Worm (Caenorhabditis elegans): ENCODE data around the gene nlp-28.

nlp-28 gene

DNA sequence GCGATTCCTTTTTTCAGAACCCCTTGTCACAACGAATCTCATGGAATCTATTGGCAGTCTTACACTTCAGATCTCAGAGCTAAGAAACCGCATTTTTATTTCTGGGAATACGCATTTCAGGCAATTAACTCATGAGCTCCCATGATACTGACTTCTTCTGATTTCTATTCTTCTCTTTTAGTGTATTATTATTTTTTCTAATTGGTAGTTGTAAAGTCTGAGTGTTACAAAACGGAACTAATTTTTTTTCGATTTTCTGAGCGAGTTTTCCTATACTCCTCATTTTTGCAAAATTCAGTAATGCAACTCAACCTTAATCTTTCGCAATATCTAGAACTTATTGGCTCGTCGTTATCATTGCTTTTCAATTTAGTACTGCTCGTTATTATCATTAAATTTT lies 13.3 kb upstream of the nlp-28 start, which contains the start of gene str-82:
Gene str-82, plus strand, starts transcription at position 301 of the 400 bp plus-strand sequence.
- TF ChIP-seq dao-5 (tag; optimal IDR thresholded peaks at IDR 0.05): no peak
- no peak for TF ChIP-seq him-1 (tag; optimal IDR thresholded peaks at IDR 0.05)
- TF ChIP-seq W03F9.2 (tag; optimal IDR thresholded peaks at IDR 0.05): no peak

DNA sequence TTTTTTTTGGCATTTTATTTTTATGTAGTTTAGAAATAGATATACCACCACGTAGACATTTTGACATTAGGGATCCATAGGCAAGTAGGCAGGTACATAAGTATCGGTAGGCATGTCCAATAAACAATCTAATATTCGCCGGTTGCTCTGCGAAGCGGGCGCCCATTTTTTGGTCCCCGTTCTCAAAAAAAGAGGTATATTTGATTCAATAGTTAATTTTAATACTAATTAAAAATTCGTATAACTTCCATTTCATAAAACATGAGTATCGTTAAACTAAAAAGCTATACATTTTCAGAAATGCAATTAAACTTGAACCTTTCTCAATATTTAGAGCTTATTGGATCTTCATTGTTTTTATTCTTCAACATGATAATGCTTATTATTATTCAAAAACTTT lies 10.7 kb upstream of the nlp-28 start, which contains the start of gene str-83:
Gene str-83, plus strand, starts transcription at position 301 of the 400 bp plus-strand sequence.
- no peak for TF ChIP-seq W03F9.2 (tag; optimal IDR thresholded peaks at IDR 0.05)
- TF ChIP-seq him-1 (tag; optimal IDR thresholded peaks at IDR 0.05): no peak
- TF ChIP-seq dao-5 (tag; optimal IDR thresholded peaks at IDR 0.05): no peak

DNA sequence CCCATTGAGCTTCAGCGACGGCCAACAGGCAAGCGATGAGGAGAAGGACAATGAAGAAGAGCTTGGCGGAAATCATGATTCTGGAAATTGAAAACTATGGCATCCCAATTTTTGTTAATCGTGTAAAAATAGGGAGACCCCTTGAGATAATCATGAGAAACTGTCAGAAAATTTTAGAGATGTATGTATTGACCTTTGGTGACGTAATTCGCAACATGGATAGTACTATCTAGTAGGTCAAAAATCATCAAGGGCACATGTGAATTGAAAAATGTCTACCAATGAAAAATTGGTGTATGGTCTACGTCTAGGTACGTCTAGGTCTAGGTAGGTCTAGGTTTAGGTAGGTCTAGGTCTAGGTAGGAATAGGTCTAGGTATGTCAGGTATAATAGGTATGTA lies 8.6 kb upstream of the nlp-28 start, which contains the start of gene nlp-34:
Gene nlp-34, minus strand, starts transcription at position 82 of the 400 bp plus-strand sequence.
- no peak for TF ChIP-seq him-1 (tag; optimal IDR thresholded peaks at IDR 0.05)
- TF ChIP-seq W03F9.2 (tag; optimal IDR thresholded peaks at IDR 0.05): no peak
- no peak for TF ChIP-seq dao-5 (tag; optimal IDR thresholded peaks at IDR 0.05)

- TF ChIP-seq him-1 (tag; optimal IDR thresholded peaks at IDR 0.05) (no peak), W03F9.2 (tag; optimal IDR thresholded peaks at IDR 0.05) (no peak), dao-5 (tag; optimal IDR thresholded peaks at IDR 0.05) (no peak)
Observed at ce11 chrV:3979819-3980218, 7.9 kb upstream of the nlp-28 start, which contains the start of gene nlp-31. Gene nlp-31 (plus strand): TSS chrV:3980055.

- TF ChIP-seq him-1 (tag; optimal IDR thresholded peaks at IDR 0.05): no peak
- no peak for TF ChIP-seq W03F9.2 (tag; optimal IDR thresholded peaks at IDR 0.05)
- TF ChIP-seq dao-5 (tag; optimal IDR thresholded peaks at IDR 0.05): no peak
Observed at ce11 chrV:3980228-3980933, 7.3 kb upstream of the nlp-28 start.

ce11 chrV:3981680-3982079 lies 6.0 kb upstream of the nlp-28 start, which contains the start of gene nlp-30:
Gene nlp-30 (plus strand): TSS chrV:3981980.
- TF ChIP-seq dao-5 (tag; optimal IDR thresholded peaks at IDR 0.05): no peak
- TF ChIP-seq him-1 (tag; optimal IDR thresholded peaks at IDR 0.05): no peak

DNA sequence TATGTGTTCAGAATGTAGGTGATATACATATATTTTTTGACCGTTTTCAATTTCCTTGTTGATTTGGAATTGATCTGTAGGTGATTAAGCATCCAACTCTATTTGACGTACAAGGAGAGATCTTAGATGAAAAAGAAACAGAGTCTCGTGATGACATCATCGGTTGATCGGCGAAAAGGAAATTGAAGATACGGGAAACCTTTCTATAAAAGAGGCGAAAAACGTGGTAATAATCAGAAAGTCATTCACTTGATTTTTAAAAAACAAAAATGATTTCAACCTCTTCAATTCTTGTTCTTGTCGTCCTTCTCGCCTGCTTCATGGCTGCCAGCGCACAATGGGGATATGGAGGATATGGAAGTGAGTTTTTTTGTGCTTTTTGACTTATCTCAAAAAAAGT lies 3.5 kb upstream of the nlp-28 start, which contains the start of gene nlp-29:
Gene nlp-29, plus strand, starts transcription at position 248 of the 400 bp plus-strand sequence.
- no peak for TF ChIP-seq dao-5 (tag; optimal IDR thresholded peaks at IDR 0.05)

DNA sequence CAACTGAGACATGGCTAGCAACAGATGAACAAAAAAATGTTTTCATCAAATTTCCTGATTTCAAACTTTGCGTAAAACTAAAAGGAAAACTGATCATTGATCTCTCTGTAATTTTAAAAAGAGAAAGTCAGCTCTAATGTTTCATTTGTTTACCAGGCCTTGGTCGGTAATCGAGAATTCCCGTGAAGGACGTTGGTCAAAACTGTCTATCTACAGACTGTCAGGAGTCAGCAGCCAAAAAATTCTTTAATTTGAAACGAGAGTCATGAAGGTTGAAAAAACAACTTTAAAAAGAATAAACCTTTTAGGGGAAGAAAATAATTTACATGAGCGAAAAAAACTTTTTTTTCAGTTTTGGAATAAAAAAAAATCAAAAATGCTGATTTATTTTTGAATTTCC lies 2.6 kb upstream of the nlp-28 start:
- TF ChIP-seq dao-5 (tag; optimal IDR thresholded peaks at IDR 0.05) (no peak), W03F9.2 (tag; optimal IDR thresholded peaks at IDR 0.05) (no peak), him-1 (tag; optimal IDR thresholded peaks at IDR 0.05) (no peak)

ce11 chrV:3989070-3989469 lies 1.4 kb downstream of the nlp-28 start, which contains the start of gene nlp-27:
Gene nlp-27 (plus strand): TSS chrV:3989378.
- no peak for TF ChIP-seq W03F9.2 (tag; optimal IDR thresholded peaks at IDR 0.05)
- no peak for TF ChIP-seq him-1 (tag; optimal IDR thresholded peaks at IDR 0.05)
- no peak for TF ChIP-seq dao-5 (tag; optimal IDR thresholded peaks at IDR 0.05)

DNA sequence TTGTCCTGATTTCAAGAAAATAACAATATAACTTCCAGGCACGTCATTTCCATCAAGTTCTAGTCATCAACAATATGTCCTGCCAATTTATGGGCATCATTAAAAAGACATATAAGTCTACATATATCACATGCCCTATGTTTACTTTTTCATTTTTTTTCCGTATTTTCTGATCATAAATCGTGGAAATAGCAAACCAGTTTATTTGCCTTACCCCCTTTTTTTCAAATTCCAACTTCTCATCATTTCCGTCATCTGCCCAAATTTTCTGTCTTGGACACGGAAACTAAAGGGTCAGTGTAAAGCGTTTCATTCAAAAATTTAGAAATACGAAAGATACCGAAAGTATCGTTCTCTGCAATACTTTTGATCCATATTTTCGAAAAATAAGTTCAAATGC lies 4.6 kb downstream of the nlp-28 start:
- no peak for TF ChIP-seq W03F9.2 (tag; optimal IDR thresholded peaks at IDR 0.05)
- no peak for TF ChIP-seq him-1 (tag; optimal IDR thresholded peaks at IDR 0.05)
- TF ChIP-seq dao-5 (tag; optimal IDR thresholded peaks at IDR 0.05): no peak

DNA sequence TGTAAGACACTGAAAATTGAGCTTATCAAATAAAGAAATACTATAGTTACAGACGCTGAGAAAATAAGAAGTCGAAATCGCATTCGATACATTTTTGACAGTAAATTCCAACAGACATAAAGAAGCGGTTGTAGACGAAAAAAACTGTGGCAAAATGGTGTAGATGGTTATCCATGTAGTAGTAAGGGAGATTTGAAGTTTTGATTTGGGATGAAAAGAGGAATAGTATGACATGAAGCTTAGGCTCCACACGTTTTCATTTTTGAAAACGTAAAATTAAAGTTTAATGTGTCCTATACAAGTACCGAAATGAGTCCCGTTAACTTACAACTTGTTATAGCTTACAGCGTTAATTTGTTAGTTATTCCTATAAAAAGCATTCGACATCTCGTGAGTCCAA lies 6.3 kb downstream of the nlp-28 start, which contains the start of gene K09D9.9:
Gene K09D9.9, minus strand, starts transcription at position 101 of the 400 bp plus-strand sequence.
- TF ChIP-seq him-1 (tag; optimal IDR thresholded peaks at IDR 0.05) (no peak), W03F9.2 (tag; optimal IDR thresholded peaks at IDR 0.05) (no peak), dao-5 (tag; optimal IDR thresholded peaks at IDR 0.05) (no peak)

DNA sequence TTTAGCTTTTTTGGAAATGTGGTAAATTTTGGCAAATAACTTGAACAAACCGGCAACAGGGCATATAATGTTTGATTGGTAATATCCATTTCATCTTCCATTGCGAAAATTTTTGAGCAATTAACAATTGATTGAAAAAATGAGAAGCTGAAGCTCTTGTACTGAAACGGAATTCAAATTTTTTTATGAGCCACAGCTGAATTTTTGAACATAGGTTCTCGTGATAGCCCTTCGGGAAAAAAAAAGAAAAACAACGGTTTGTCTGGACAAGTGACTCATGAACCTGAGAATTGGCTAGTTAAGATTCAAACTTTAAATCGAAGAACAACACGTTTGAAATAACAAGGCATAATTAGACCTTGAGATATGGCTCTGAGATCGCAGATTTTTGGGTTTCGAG lies 8.1 kb downstream of the nlp-28 start, which contains the start of gene srx-62:
Gene srx-62, minus strand, starts transcription at position 101 of the 400 bp plus-strand sequence.
- TF ChIP-seq dao-5 (tag; optimal IDR thresholded peaks at IDR 0.05) (no peak), W03F9.2 (tag; optimal IDR thresholded peaks at IDR 0.05) (no peak), him-1 (tag; optimal IDR thresholded peaks at IDR 0.05) (no peak)

DNA sequence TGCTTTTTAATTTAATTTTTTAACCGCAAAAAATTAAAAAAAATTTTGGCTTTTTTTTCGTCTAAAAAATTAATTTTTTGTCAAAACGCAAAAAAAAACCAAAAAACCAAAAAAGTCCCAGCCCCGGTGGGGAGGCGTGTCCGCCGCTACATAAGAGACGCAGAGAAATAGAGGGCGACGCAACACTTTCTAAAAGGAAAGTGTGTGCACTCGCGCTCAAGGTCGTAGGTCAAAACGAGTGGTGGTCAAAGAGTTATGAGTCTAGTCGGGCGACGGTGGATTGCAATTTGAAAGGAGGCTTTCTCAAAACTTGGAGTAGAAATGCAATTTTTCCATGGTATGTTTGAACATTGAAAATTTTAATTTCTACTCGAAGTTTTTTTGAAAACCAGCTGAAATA lies 16.9 kb downstream of the nlp-28 start:
- TF ChIP-seq dao-5 (tag; optimal IDR thresholded peaks at IDR 0.05): no peak
- TF ChIP-seq him-1 (tag; optimal IDR thresholded peaks at IDR 0.05): no peak
- TF ChIP-seq W03F9.2 (tag; optimal IDR thresholded peaks at IDR 0.05): no peak

DNA sequence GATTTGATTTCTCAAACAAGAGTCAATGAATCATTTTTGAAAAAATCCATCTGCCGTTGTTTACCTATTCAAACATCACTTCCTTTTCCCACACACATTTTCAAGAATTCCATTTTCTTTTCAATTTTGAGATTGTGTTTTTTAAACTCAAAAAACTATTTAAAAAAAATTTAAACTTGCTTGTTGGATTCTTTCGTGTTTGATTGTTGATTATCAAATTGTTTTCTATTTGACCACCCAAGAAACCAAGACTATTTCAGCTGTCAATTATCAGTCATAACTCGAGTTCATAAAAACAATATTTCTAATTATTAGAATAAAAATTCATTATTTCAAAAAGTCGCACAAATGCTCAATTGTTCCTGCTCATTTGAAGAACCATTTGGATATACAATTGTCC lies 17.5 kb downstream of the nlp-28 start, which contains the start of gene srh-8:
Gene srh-8, plus strand, starts transcription at position 301 of the 400 bp plus-strand sequence.
- no peak for TF ChIP-seq W03F9.2 (tag; optimal IDR thresholded peaks at IDR 0.05)
- TF ChIP-seq dao-5 (tag; optimal IDR thresholded peaks at IDR 0.05): no peak
- TF ChIP-seq him-1 (tag; optimal IDR thresholded peaks at IDR 0.05): no peak

Data from whole organism, L4/young adult.